Worm (Caenorhabditis elegans): ENCODE results near the gene lgc-30.

ce11 chrIV:951569-951968 is 26.9 kb downstream of the lgc-30 start:
- TF ChIP-seq fos-1 (tag; optimal IDR thresholded peaks at IDR 0.05) (no peak), ama-1 (optimal IDR thresholded peaks at IDR 0.05) (no peak), nhr-77 (tag; optimal IDR thresholded peaks at IDR 0.05) (no peak), ztf-4 (tag; optimal IDR thresholded peaks at IDR 0.05) (no peak), ceh-9 (tag; optimal IDR thresholded peaks at IDR 0.05) (no peak), unc-62 (GFP tag; optimal IDR thresholded peaks at IDR 0.05) (no peak), nhr-12 (tag; optimal IDR thresholded peaks at IDR 0.05) (no peak)

Measured in whole organism, L3 larva.